Fruit fly (Drosophila melanogaster): Measurements from ENCODE around the gene Hcf.

dm6 chr4:423338-423737 lies 63.6 kb downstream of the Hcf start:
- TF ChIP-seq acj6 (GFP tag; optimal IDR thresholded peaks at IDR 0.05): no peak
- TF ChIP-seq CG6854 (GFP tag; optimal IDR thresholded peaks at IDR 0.05): no peak
- TF ChIP-seq Gug (GFP tag; IDR thresholded peaks at IDR 0.05): no peak
- TF ChIP-seq CG9139 (GFP tag; optimal IDR thresholded peaks at IDR 0.05): no peak
- no peak for TF ChIP-seq esn (GFP tag; optimal IDR thresholded peaks at IDR 0.05)
- no peak for TF ChIP-seq Ets96B (tag; optimal IDR thresholded peaks at IDR 0.05)
- no peak for TF ChIP-seq fkh (GFP tag; optimal IDR thresholded peaks at IDR 0.05)
- no peak for TF ChIP-seq Blimp-1 (GFP tag; optimal IDR thresholded peaks at IDR 0.05)
- TF ChIP-seq fd59A (GFP tag; optimal IDR thresholded peaks at IDR 0.05): no peak
- no peak for TF ChIP-seq svp (GFP tag)
- no peak for TF ChIP-seq Lpt (GFP tag; optimal IDR thresholded peaks at IDR 0.05)
- no peak for TF ChIP-seq eg (GFP tag; IDR thresholded peaks at IDR 0.05)
- TF ChIP-seq Ets21C (GFP tag; optimal IDR thresholded peaks at IDR 0.05): no peak

All from whole organism, prepupa.